Worm (Caenorhabditis elegans) whole organism, young adult: ENCODE data around the gene hsp-3.

Experiments
- B0336.3 ChIP-seq: fragments of 200-800 bp; sonication (Bioruptor generic); IDR thresholded peaks from 2 replicates; pipeline ENCODE4 v1.3.6; 2022; ENCODE audit warnings: missing genetic modification characterization, missing compliant biosample characterization
- C17E4.6 ChIP-seq: fragments of 200-800 bp; sonication (Bioruptor generic); IDR thresholded peaks from 2 replicates; pipeline ENCODE4 v1.3.6; 2022; ENCODE audit warnings: missing genetic modification reagents, missing genetic modification characterization, missing compliant biosample characterization
- F39B2.1 ChIP-seq: fragments of 200-800 bp; sonication (Bioruptor generic); IDR thresholded peaks from 2 replicates; pipeline ENCODE4 v1.3.6; 2022; ENCODE audit warnings: missing genetic modification reagents, missing genetic modification characterization, missing compliant biosample characterization
- Y53G8AR.9 ChIP-seq: fragments of 200-800 bp; sonication (Bioruptor generic); conservative IDR thresholded peaks from 2 replicates; pipeline ENCODE4 v1.3.6; 2022; ENCODE audit warnings: missing genetic modification reagents, missing genetic modification characterization, missing compliant biosample characterization
- ama-1 ChIP-seq, 3 experiments: fragments of 150-350 bp in 1 of 3; sonication (generic microtip) in 2 of 3; optimal IDR thresholded peaks; 2 replicates each; lab custom pipeline; 2014 to 2018; ENCODE audit warnings: missing biosample characterization in 2 of 3, missing genetic modification characterization in 2 of 3, missing genetic modification reagents in 2 of 3
- atf-7 ChIP-seq: sonication (generic microtip); optimal IDR thresholded peaks from 2 replicates; lab custom pipeline; 2017; ENCODE audit warnings: mild to moderate bottlenecking, missing genetic modification characterization, missing compliant biosample characterization
- attf-3 ChIP-seq: fragments of 200-800 bp; sonication (Bioruptor generic); conservative IDR thresholded peaks from 2 replicates; pipeline ENCODE4 v1.3.6; 2022; ENCODE audit warnings: missing genetic modification reagents, missing genetic modification characterization, missing compliant biosample characterization
- ccch-3 ChIP-seq: fragments of 200-800 bp; sonication (Bioruptor generic); optimal IDR thresholded peaks from 2 replicates; lab custom pipeline; 2018; ENCODE audit warnings: mild to moderate bottlenecking, missing genetic modification characterization, missing compliant biosample characterization
- cebp-1 ChIP-seq, 2 experiments: fragments of 200-800 bp in 1 of 2; sonication (Bioruptor generic) in 1 of 2; sonication (generic microtip) in 1 of 2; IDR thresholded peaks in 1 of 2; optimal IDR thresholded peaks in 1 of 2; 2 replicates each; pipeline versions ENCODE4 v1.3.6 to Lab custom; 2017 to 2022; ENCODE audit warnings: missing compliant biosample characterization in 2 of 2, missing genetic modification characterization in 2 of 2, mild to moderate bottlenecking in 1 of 2, missing genetic modification reagents in 1 of 2, moderate library complexity in 1 of 2
- cebp-2 ChIP-seq: fragments of 200-800 bp; sonication (Bioruptor generic); IDR thresholded peaks from 2 replicates; pipeline ENCODE4 v1.3.6; 2022; ENCODE audit warnings: missing genetic modification characterization, missing compliant biosample characterization
- ceh-100 ChIP-seq: fragments of 200-800 bp; sonication (Bioruptor generic); IDR thresholded peaks from 2 replicates; pipeline ENCODE4 v1.3.6; 2022; ENCODE audit warnings: missing genetic modification reagents, missing genetic modification characterization, missing compliant biosample characterization
- ceh-40 ChIP-seq: fragments of 200-800 bp; sonication (Bioruptor generic); IDR thresholded peaks from 2 replicates; pipeline ENCODE4 v1.3.6; 2022; ENCODE audit warnings: missing genetic modification characterization, missing compliant biosample characterization
- chd-7 ChIP-seq: sonication (generic microtip); optimal IDR thresholded peaks from 2 replicates; lab custom pipeline; 2016; ENCODE audit warnings: mild to moderate bottlenecking, missing genetic modification characterization, moderate library complexity, missing compliant biosample characterization
- die-1 ChIP-seq: sonication (generic microtip); optimal IDR thresholded peaks from 2 replicates; lab custom pipeline; 2016; ENCODE audit warnings: missing genotype, mild to moderate bottlenecking, missing genetic modification characterization, missing compliant biosample characterization
- dox-1 ChIP-seq: fragments of 200-800 bp; sonication (Bioruptor generic); IDR thresholded peaks from 2 replicates; pipeline ENCODE4 v1.3.6; 2022; ENCODE audit warnings: missing genetic modification reagents, missing genetic modification characterization, missing compliant biosample characterization
- egrh-3 ChIP-seq: fragments of 200-800 bp; sonication (Bioruptor generic); IDR thresholded peaks from 2 replicates; pipeline ENCODE4 v1.3.6; 2022; ENCODE audit warnings: missing genetic modification reagents, missing genetic modification characterization, missing compliant biosample characterization
- ets-4 ChIP-seq: fragments of 200-800 bp; sonication (Bioruptor generic); optimal IDR thresholded peaks from 2 replicates; lab custom pipeline; 2018; ENCODE audit warnings: mild to moderate bottlenecking, missing genetic modification characterization, missing compliant biosample characterization
- hlh-12 ChIP-seq: sonication (generic microtip); optimal IDR thresholded peaks from 2 replicates; lab custom pipeline; 2016; ENCODE audit warnings: missing genetic modification characterization, missing compliant biosample characterization
- hrde-1 ChIP-seq: sonication (generic microtip); optimal IDR thresholded peaks from 2 replicates; lab custom pipeline; 2016; ENCODE audit warnings: missing genetic modification characterization, mild to moderate bottlenecking, missing compliant biosample characterization, moderate library complexity, missing genotype, missing genetic modification reagents, borderline replicate concordance
- let-607 ChIP-seq, 2 experiments: fragments of 200-800 bp in 1 of 2; sonication (Bioruptor generic) in 1 of 2; sonication (generic microtip) in 1 of 2; optimal IDR thresholded peaks; 2 replicates each; lab custom pipeline; 2016 to 2018; ENCODE audit warnings: mild to moderate bottlenecking in 2 of 2, missing compliant biosample characterization in 2 of 2, missing genetic modification characterization in 2 of 2, moderate library complexity in 2 of 2, missing genotype in 1 of 2
- lin-26 ChIP-seq: fragments of 200-800 bp; sonication (Bioruptor generic); IDR thresholded peaks from 2 replicates; pipeline ENCODE4 v1.3.6; 2022; ENCODE audit warnings: missing genetic modification reagents, missing genetic modification characterization, missing compliant biosample characterization
- lin-40 ChIP-seq: sonication (generic microtip); optimal IDR thresholded peaks from 2 replicates; lab custom pipeline; 2016; ENCODE audit warnings: missing genetic modification characterization, mild to moderate bottlenecking, missing compliant biosample characterization, missing genotype, missing genetic modification reagents
- lin-54 ChIP-seq: fragments of 200-800 bp; sonication (Bioruptor generic); optimal IDR thresholded peaks from 2 replicates; lab custom pipeline; 2018; ENCODE audit warnings: mild to moderate bottlenecking, missing genetic modification characterization, missing compliant biosample characterization
- madf-3 ChIP-seq: fragments of 200-800 bp; sonication (Bioruptor generic); IDR thresholded peaks from 2 replicates; pipeline ENCODE4 v1.3.6; 2022; ENCODE audit warnings: missing genetic modification reagents, missing genetic modification characterization, missing compliant biosample characterization
- madf-6 ChIP-seq: fragments of 200-800 bp; sonication (Bioruptor generic); IDR thresholded peaks from 2 replicates; pipeline ENCODE4 v1.3.6; 2022; ENCODE audit warnings: missing genetic modification reagents, missing genetic modification characterization, missing compliant biosample characterization
- mel-28 ChIP-seq: sonication (generic microtip); optimal IDR thresholded peaks from 2 replicates; lab custom pipeline; 2016; ENCODE audit warnings: borderline replicate concordance, mild to moderate bottlenecking, missing genetic modification characterization, missing compliant biosample characterization
- mes-4 ChIP-seq: sonication (generic microtip); optimal IDR thresholded peaks from 2 replicates; lab custom pipeline; 2016; ENCODE audit warnings: missing genotype, missing genetic modification characterization, missing compliant biosample characterization
- mxl-1 ChIP-seq: sonication (generic microtip); optimal IDR thresholded peaks from 2 replicates; lab custom pipeline; 2016; ENCODE audit warnings: missing genetic modification characterization, missing compliant biosample characterization
- nfyb-1 ChIP-seq: fragments of 200-800 bp; sonication (Bioruptor generic); IDR thresholded peaks from 2 replicates; pipeline ENCODE4 v1.3.6; 2022; ENCODE audit warnings: missing genetic modification reagents, missing genetic modification characterization, missing compliant biosample characterization
- nhr-179 ChIP-seq: sonication (generic microtip); optimal IDR thresholded peaks from 2 replicates; lab custom pipeline; 2016; ENCODE audit warnings: mild to moderate bottlenecking, missing genetic modification characterization, missing compliant biosample characterization
- nhr-80 ChIP-seq: sonication (generic microtip); optimal IDR thresholded peaks from 2 replicates; lab custom pipeline; 2016; ENCODE audit warnings: missing genetic modification characterization, missing compliant biosample characterization
- sea-2 ChIP-seq: fragments of 200-800 bp; sonication (Bioruptor generic); IDR thresholded peaks from 2 replicates; pipeline ENCODE4 v1.3.6; 2022; ENCODE audit warnings: missing genetic modification characterization, missing compliant biosample characterization
- zfh-2 ChIP-seq: fragments of 200-800 bp; sonication (Bioruptor generic); conservative IDR thresholded peaks from 2 replicates; pipeline ENCODE4 v1.3.6; 2022; ENCODE audit warnings: missing genetic modification reagents, missing genetic modification characterization, missing compliant biosample characterization
- zim-3 ChIP-seq: sonication (generic microtip); optimal IDR thresholded peaks from 2 replicates; lab custom pipeline; 2017; ENCODE audit warnings: mild to moderate bottlenecking, missing genetic modification characterization, moderate library complexity, missing compliant biosample characterization
- ztf-22 ChIP-seq: fragments of 200-800 bp; sonication (Bioruptor generic); optimal IDR thresholded peaks from 2 replicates; lab custom pipeline; 2018; ENCODE audit warnings: mild to moderate bottlenecking, missing genetic modification characterization, moderate library complexity, missing compliant biosample characterization

hsp-3 gene

ce11 chrX:6134423-6134822 is 42.5 kb upstream of the hsp-3 start:
- no peak for TF ChIP-seq ztf-22 (GFP tag; lab: Kevin White, UChicago)
- no peak for TF ChIP-seq Y53G8AR.9
- TF ChIP-seq madf-3 (GFP tag; lab: Robert Waterston, UW): 0 out of 2 replicates have a peak, but pooled peaks have one; percentile 35
- no peak for TF ChIP-seq ceh-100 (GFP tag; lab: Robert Waterston, UW)
- TF ChIP-seq sea-2 (GFP tag; lab: Robert Waterston, UW): no peak
- TF ChIP-seq egrh-3: peak; percentile 47
- TF ChIP-seq ceh-40: no peak
- peak; percentile 92 for TF ChIP-seq zfh-2 (GFP tag; lab: Robert Waterston, UW)
- no peak for TF ChIP-seq atf-7 (tag; lab: Kevin White, UChicago)

ce11 chrX:6129277-6129676 is 37.4 kb upstream of the hsp-3 start:
- peak; percentile 2 for TF ChIP-seq lin-40 (tag; lab: Kevin White, UChicago)
- no peak for TF ChIP-seq attf-3
- peak; percentile 51 for TF ChIP-seq atf-7 (tag; lab: Kevin White, UChicago)
- peak in 1 of 2 experiments; percentile 12 for TF ChIP-seq let-607 (tag; optimal IDR thresholded peaks at IDR 0.05; lab: Kevin White, UChicago)
- no peak for TF ChIP-seq nhr-179 (tag; lab: Kevin White, UChicago)
- no peak for TF ChIP-seq die-1
- TF ChIP-seq dox-1 (GFP tag; lab: Robert Waterston, UW): peak; percentile 41; the same call in 1 of the 2 replicates
- peak; percentile 47; the same call in 1 of the 2 replicates for TF ChIP-seq B0336.3
- TF ChIP-seq mes-4 (tag; lab: Kevin White, UChicago): no peak
- peak; percentile 88 for TF ChIP-seq nhr-80 (tag; lab: Kevin White, UChicago)

ce11 chrX:6128773-6129172 is 36.8 kb upstream of the hsp-3 start:
- TF ChIP-seq F39B2.1 (GFP tag; lab: Robert Waterston, UW) (no peak), mel-28 (tag; lab: Kevin White, UChicago) (no peak), ets-4 (GFP tag; lab: Kevin White, UChicago) (no peak), ccch-3 (GFP tag; lab: Kevin White, UChicago) (no peak), nhr-80 (tag; lab: Kevin White, UChicago) (no peak), zim-3 (tag; lab: Kevin White, UChicago) (no peak), attf-3 (no peak), dox-1 (GFP tag; lab: Robert Waterston, UW) (no peak), cebp-2 (GFP tag; lab: Robert Waterston, UW) (no peak), hlh-12 (tag; lab: Kevin White, UChicago) (no peak)

- TF ChIP-seq lin-26 (GFP tag; lab: Robert Waterston, UW): no peak
- peak; percentile 51; the same call in 1 of the 2 replicates for TF ChIP-seq dox-1 (GFP tag; lab: Robert Waterston, UW)
- TF ChIP-seq nhr-80 (tag; lab: Kevin White, UChicago): peak; percentile 34
- TF ChIP-seq mxl-1 (tag; lab: Kevin White, UChicago): no peak
- TF ChIP-seq lin-54 (GFP tag; lab: Kevin White, UChicago): no peak
- peak; percentile 53 for TF ChIP-seq zfh-2 (GFP tag; lab: Robert Waterston, UW)
- no peak for TF ChIP-seq madf-6 (GFP tag; lab: Robert Waterston, UW)
- peak; percentile 63; the same call in 1 of the 2 replicates for TF ChIP-seq nfyb-1 (GFP tag; lab: Robert Waterston, UW)
- no peak for TF ChIP-seq ama-1 (optimal IDR thresholded peaks at IDR 0.05; lab: Kevin White, UChicago)
- TF ChIP-seq ama-1 (GFP tag; optimal IDR thresholded peaks at IDR 0.05; lab: Kevin White, UChicago): no peak
- 0 out of 2 replicates have a peak, but pooled peaks have one; percentile 22 for TF ChIP-seq C17E4.6 (GFP tag; lab: Robert Waterston, UW)
- no peak for TF ChIP-seq cebp-1 (GFP tag; IDR thresholded peaks at IDR 0.05; lab: Robert Waterston, UW)
- peak; percentile 38 for TF ChIP-seq cebp-1 (tag; optimal IDR thresholded peaks at IDR 0.05; lab: Kevin White, UChicago)
- peak; percentile 2 for TF ChIP-seq chd-7 (tag; lab: Kevin White, UChicago)
- TF ChIP-seq hrde-1 (tag; lab: Kevin White, UChicago): no peak
- TF ChIP-seq cebp-2 (GFP tag; lab: Robert Waterston, UW): no peak
- TF ChIP-seq, all 124 proteins: peak for 7
Observed at ce11 chrX:6128225-6128686, 36.3 kb upstream of the hsp-3 start, which contains the start of gene C15H9.9. Gene C15H9.9, minus strand, starts transcription at chrX:6128275.
